Fruit fly (Drosophila melanogaster): Measurements from ENCODE around the gene CG14926.

CG14926 gene

dm6 chr2L:11338219-11338618 is 4.9 kb downstream of the CG14926 start (continued):
- TF ChIP-seq CG6654 (GFP tag; optimal IDR thresholded peaks at IDR 0.05) (no peak), BtbVII (GFP tag; optimal IDR thresholded peaks at IDR 0.05) (no peak), CG31388 (GFP tag; optimal IDR thresholded peaks at IDR 0.05) (no peak), Dbx (GFP tag; IDR thresholded peaks at IDR 0.05) (0 out of 3 replicates have a peak, but pooled peaks have one; percentile 21), CG13775 (GFP tag; optimal IDR thresholded peaks at IDR 0.05) (peak; percentile 51), wor (GFP tag; IDR thresholded peaks at IDR 0.05) (no peak), crol (GFP tag; IDR thresholded peaks at IDR 0.05) (no peak), CG14014 (GFP tag; IDR thresholded peaks at IDR 0.05) (no peak), CG11456 (GFP tag; IDR thresholded peaks at IDR 0.05) (no peak), CG15269 (tag; optimal IDR thresholded peaks at IDR 0.05) (no peak), CG32767 (GFP tag; IDR thresholded peaks at IDR 0.05) (no peak), cato (GFP tag; optimal IDR thresholded peaks at IDR 0.05; ENCODE audit: borderline replicate concordance) (no peak), CG10274 (GFP tag; optimal IDR thresholded peaks at IDR 0.05) (no peak), nerfin-1 (tag; optimal IDR thresholded peaks at IDR 0.05) (no peak), CG4820 (GFP tag; optimal IDR thresholded peaks at IDR 0.05) (no peak), grn (GFP tag; optimal IDR thresholded peaks at IDR 0.05) (no peak), HLH4C (GFP tag; IDR thresholded peaks at IDR 0.05; ENCODE audit: partially characterized antibody) (no peak), CG30403 (GFP tag; optimal IDR thresholded peaks at IDR 0.05) (peak; percentile 35), ap (GFP tag; IDR thresholded peaks at IDR 0.05) (no peak), CG2116 (GFP tag; optimal IDR thresholded peaks at IDR 0.05) (no peak), Mad (GFP tag; optimal IDR thresholded peaks at IDR 0.05) (peak; percentile 23), CG18011 (GFP tag; optimal IDR thresholded peaks at IDR 0.05) (no peak), jigr1 (GFP tag; IDR thresholded peaks at IDR 0.05) (no peak), Lim3 (GFP tag; IDR thresholded peaks at IDR 0.05) (no peak), nau (GFP tag; optimal IDR thresholded peaks at IDR 0.05) (no peak), crp (GFP tag; optimal IDR thresholded peaks at IDR 0.05) (no peak), h (optimal IDR thresholded peaks at IDR 0.05) (no peak), abd-A (tag; optimal IDR thresholded peaks at IDR 0.05) (no peak), her (GFP tag; optimal IDR thresholded peaks at IDR 0.05) (no peak), Mrtf (GFP tag; IDR thresholded peaks at IDR 0.05) (no peak), CG12942 (GFP tag; optimal IDR thresholded peaks at IDR 0.05) (no peak), TFAM (GFP tag; optimal IDR thresholded peaks at IDR 0.05) (no peak), CG12659 (GFP tag; optimal IDR thresholded peaks at IDR 0.05) (no peak), dmrt11E (tag; optimal IDR thresholded peaks at IDR 0.05) (peak; percentile 84), CG9609 (GFP tag; optimal IDR thresholded peaks at IDR 0.05) (no peak), pb (GFP tag; optimal IDR thresholded peaks at IDR 0.05) (no peak), mam (GFP tag; optimal IDR thresholded peaks at IDR 0.05) (no peak), Fer3 (tag; optimal IDR thresholded peaks at IDR 0.05) (no peak), Doc2 (GFP tag; IDR thresholded peaks at IDR 0.05) (no peak), run (tag; optimal IDR thresholded peaks at IDR 0.05) (no peak), CG13123 (GFP tag; optimal IDR thresholded peaks at IDR 0.05) (no peak), CG13894 (tag; optimal IDR thresholded peaks at IDR 0.05) (no peak), fd64A (GFP tag; optimal IDR thresholded peaks at IDR 0.05) (no peak), B-H2 (GFP tag; optimal IDR thresholded peaks at IDR 0.05) (no peak), CG14441 (GFP tag; IDR thresholded peaks at IDR 0.05) (no peak), pho (GFP tag; optimal IDR thresholded peaks at IDR 0.05) (no peak), Stat92E (GFP tag; optimal IDR thresholded peaks at IDR 0.05) (no peak), CG15073 (GFP tag; optimal IDR thresholded peaks at IDR 0.05) (no peak), CG7987 (GFP tag; optimal IDR thresholded peaks at IDR 0.05) (no peak), trh (GFP tag; optimal IDR thresholded peaks at IDR 0.05) (no peak), E2f1 (GFP tag; IDR thresholded peaks at IDR 0.05) (no peak), NK7.1 (GFP tag; optimal IDR thresholded peaks at IDR 0.05) (no peak)
